Worm (Caenorhabditis elegans): ENCODE data around the gene F36G9.13.

The F36G9.13 gene

DNA sequence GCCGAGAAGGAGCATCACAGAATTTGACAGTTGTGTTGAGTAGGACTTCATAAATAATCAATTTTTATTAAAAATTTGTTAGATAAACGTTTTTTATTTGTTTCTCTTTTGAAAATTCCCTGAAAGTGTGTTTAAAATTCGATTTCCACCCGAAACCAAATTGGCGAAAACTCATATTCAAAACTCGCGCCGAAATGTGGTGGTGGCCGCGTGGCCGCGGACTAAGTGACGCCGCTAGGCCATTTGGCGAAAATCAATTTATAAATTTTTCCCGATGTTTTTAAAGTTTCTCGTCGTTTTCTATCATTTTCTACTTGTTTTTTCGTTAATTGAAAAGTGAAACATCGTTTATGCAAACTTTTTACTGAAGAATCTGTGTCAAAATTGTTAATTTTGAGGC is 39.5 kb downstream of the F36G9.13 start (continued):
- no peak for TF ChIP-seq zip-4 (GFP tag; optimal IDR thresholded peaks at IDR 0.05)
- no peak for TF ChIP-seq alr-1 (tag; optimal IDR thresholded peaks at IDR 0.05; ENCODE audit: borderline replicate concordance)
- TF ChIP-seq mdl-1 (tag; optimal IDR thresholded peaks at IDR 0.05) = no peak
- TF ChIP-seq aha-1 (tag; optimal IDR thresholded peaks at IDR 0.05) = no peak
- TF ChIP-seq pag-3 (tag; optimal IDR thresholded peaks at IDR 0.05; ENCODE audit: borderline replicate concordance, insufficient read depth) = no peak
- TF ChIP-seq nhr-237 (tag; optimal IDR thresholded peaks at IDR 0.05) = no peak
- no peak for TF ChIP-seq C34B4.2 (tag; optimal IDR thresholded peaks at IDR 0.05)
- no peak for TF ChIP-seq mab-9 (GFP tag; IDR thresholded peaks at IDR 0.05)
- peak; percentile 66 for TF ChIP-seq unc-98 (GFP tag; IDR thresholded peaks at IDR 0.05)
- TF ChIP-seq F16B12.6 (tag; optimal IDR thresholded peaks at IDR 0.05) = no peak
- TF ChIP-seq unc-62 (GFP tag; optimal IDR thresholded peaks at IDR 0.05) = no peak
- TF ChIP-seq lin-35 (GFP tag; optimal IDR thresholded peaks at IDR 0.05) = peak; percentile 91 to 95
- TF ChIP-seq zag-1 (tag; optimal IDR thresholded peaks at IDR 0.05) = no peak
- no peak for TF ChIP-seq lin-39 (tag; optimal IDR thresholded peaks at IDR 0.05)
- no peak for TF ChIP-seq ceh-63 (GFP tag; optimal IDR thresholded peaks at IDR 0.05)
- peak; percentile 73 for TF ChIP-seq nhr-71 (tag; optimal IDR thresholded peaks at IDR 0.05)
- TF ChIP-seq lin-13 (GFP tag; optimal IDR thresholded peaks at IDR 0.05) = no peak
- TF ChIP-seq aly-2 (tag; optimal IDR thresholded peaks at IDR 0.05) = no peak
- no peak; the same call in 1 of the 2 replicates for TF ChIP-seq nhr-19 (GFP tag; conservative IDR thresholded peaks at IDR 0.05)
- no peak for TF ChIP-seq lin-14 (GFP tag; optimal IDR thresholded peaks at IDR 0.05)
- TF ChIP-seq ztf-4 (tag; optimal IDR thresholded peaks at IDR 0.05) = no peak
- no peak for TF ChIP-seq egl-13 (tag; optimal IDR thresholded peaks at IDR 0.05)
- peak; percentile 40 for TF ChIP-seq pax-3 (tag; optimal IDR thresholded peaks at IDR 0.05)
- no peak for TF ChIP-seq nhr-28 (tag; optimal IDR thresholded peaks at IDR 0.05)
- TF ChIP-seq skn-1 (tag; optimal IDR thresholded peaks at IDR 0.05) = peak; percentile 25
- no peak for TF ChIP-seq nhr-76 (tag; optimal IDR thresholded peaks at IDR 0.05)
- TF ChIP-seq swsn-7 (tag; optimal IDR thresholded peaks at IDR 0.05) = peak; percentile 52
- TF ChIP-seq ces-1 (GFP tag; optimal IDR thresholded peaks at IDR 0.05) = no peak
- no peak for TF ChIP-seq grh-1 (GFP tag; IDR thresholded peaks at IDR 0.05)
- TF ChIP-seq tlp-1 (tag; optimal IDR thresholded peaks at IDR 0.05) = no peak
- TF ChIP-seq unc-86 (tag; optimal IDR thresholded peaks at IDR 0.05) = no peak

DNA sequence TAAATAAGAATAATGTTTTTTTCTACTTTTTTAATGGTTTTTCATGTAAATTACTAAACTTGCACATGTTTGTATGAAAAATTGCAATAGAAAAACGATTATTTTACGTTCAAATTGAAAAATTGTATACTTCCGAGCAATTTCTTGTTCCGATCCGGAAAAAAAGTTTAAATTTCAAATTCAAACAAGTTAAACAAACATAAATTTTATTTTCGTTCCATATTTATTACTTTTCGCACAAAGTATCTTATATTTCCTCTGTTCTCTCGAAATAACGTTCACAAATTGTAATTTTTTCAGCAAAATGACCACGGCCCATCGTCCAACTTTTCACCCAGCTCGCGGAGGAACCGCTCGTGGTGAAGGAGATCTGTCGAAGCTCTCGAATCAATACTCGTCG is 40.0 kb downstream of the F36G9.13 start, which contains the start of gene cwc-15:
cwc-15 (plus strand) TSS at position 301 of the 400 bp plus-strand sequence.
- TF ChIP-seq aly-2 (tag; optimal IDR thresholded peaks at IDR 0.05) (no peak), ztf-11 (tag; optimal IDR thresholded peaks at IDR 0.05) (no peak), fkh-4 (tag; optimal IDR thresholded peaks at IDR 0.05; ENCODE audit: borderline replicate concordance) (no peak), unc-98 (GFP tag; IDR thresholded peaks at IDR 0.05) (no peak), fkh-10 (GFP tag; optimal IDR thresholded peaks at IDR 0.05) (no peak), nhr-19 (GFP tag; conservative IDR thresholded peaks at IDR 0.05) (no peak), unc-130 (tag; optimal IDR thresholded peaks at IDR 0.05) (no peak)

DNA sequence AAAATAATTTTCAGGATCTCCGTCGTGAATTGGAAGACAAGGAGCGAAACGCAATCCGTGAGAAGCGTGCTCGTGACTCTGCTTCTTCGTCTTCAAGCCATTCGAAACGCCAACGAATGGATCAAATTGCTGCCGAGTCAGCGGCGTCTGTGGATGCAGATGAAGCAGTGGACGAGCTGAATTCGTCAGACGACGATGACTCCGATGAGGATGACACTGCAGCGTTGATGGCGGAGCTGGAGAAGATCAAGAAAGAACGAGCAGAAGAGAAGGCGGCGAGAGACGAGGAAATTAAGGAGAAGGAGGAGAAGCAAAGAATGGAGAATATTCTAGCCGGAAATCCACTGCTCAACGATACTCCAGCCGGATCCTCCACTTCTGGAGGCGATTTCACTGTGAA is 40.5 kb downstream of the F36G9.13 start:
- TF ChIP-seq zip-4 (GFP tag; optimal IDR thresholded peaks at IDR 0.05) (no peak), lin-14 (GFP tag; optimal IDR thresholded peaks at IDR 0.05) (no peak), nhr-71 (tag; optimal IDR thresholded peaks at IDR 0.05) (no peak), hlh-17 (GFP tag; optimal IDR thresholded peaks at IDR 0.05; ENCODE audit: borderline replicate concordance) (no peak), ceh-8 (GFP tag; optimal IDR thresholded peaks at IDR 0.05) (peak; percentile 5), fkh-10 (GFP tag; optimal IDR thresholded peaks at IDR 0.05) (no peak), fos-1 (tag; optimal IDR thresholded peaks at IDR 0.05) (no peak)

Measured in whole organism, L1 larva.